Fruit fly (Drosophila melanogaster) whole organism, embryonic: ENCODE data around the gene Atu.
A peak's percentile ranks its signal among the peaks of the same experiment; 100 is the strongest.

ENCODE experiments used
- Abd-B ChIP-seq: fragments of 200-800 bp; sonication (Bioruptor generic); optimal IDR thresholded peaks from 2 replicates; lab custom pipeline; 2018; ENCODE audit warnings: missing biosample characterization, mild to moderate bottlenecking, missing genetic modification characterization, moderate library complexity
- Asciz ChIP-seq: fragments of 200-800 bp; sonication (Bioruptor generic); optimal IDR thresholded peaks from 2 replicates; lab custom pipeline; 2017; ENCODE audit warnings: missing biosample characterization, mild to moderate bottlenecking, missing genetic modification characterization, missing genetic modification reagents
- CG10366 ChIP-seq: fragments of 200-800 bp; sonication (Bioruptor generic); IDR thresholded peaks from 2 replicates; pipeline ENCODE4 v1.3.6; 2022; ENCODE audit warnings: missing biosample characterization, missing genetic modification characterization
- CG10431 ChIP-seq: fragments of 200-800 bp; sonication (Bioruptor generic); optimal IDR thresholded peaks from 3 replicates; lab custom pipeline; 2018; ENCODE audit warnings: missing biosample characterization, mild to moderate bottlenecking, missing genetic modification characterization
- CG11093 ChIP-seq: fragments of 200-800 bp; sonication (Bioruptor generic); IDR thresholded peaks from 3 replicates; pipeline ENCODE4 v1.3.6; 2022; ENCODE audit warnings: missing biosample characterization, missing genetic modification characterization
- CG11504 ChIP-seq: fragments of 200-800 bp; sonication (Bioruptor generic); optimal IDR thresholded peaks from 3 replicates; lab custom pipeline; 2019; ENCODE audit warnings: missing biosample characterization, mild to moderate bottlenecking, missing genetic modification characterization, moderate library complexity
- CG12744 ChIP-seq: fragments of 200-800 bp; sonication (Bioruptor generic); optimal IDR thresholded peaks from 2 replicates; lab custom pipeline; 2016; ENCODE audit warnings: missing biosample characterization, missing genetic modification characterization
- CG13424 ChIP-seq: fragments of 200-800 bp; sonication (Bioruptor generic); optimal IDR thresholded peaks from 2 replicates; lab custom pipeline; 2019; ENCODE audit warnings: missing biosample characterization, mild to moderate bottlenecking, missing genetic modification characterization, moderate library complexity
- CG17186 ChIP-seq: fragments of 200-800 bp; sonication (Bioruptor generic); optimal IDR thresholded peaks from 3 replicates; lab custom pipeline; 2017; ENCODE audit warnings: missing biosample characterization, missing genetic modification reagents, missing genetic modification characterization
- CG17359 ChIP-seq: fragments of 200-800 bp; sonication (Bioruptor generic); optimal IDR thresholded peaks from 3 replicates; lab custom pipeline; 2018; ENCODE audit warnings: missing biosample characterization, mild to moderate bottlenecking, missing genetic modification characterization, moderate library complexity
- CG2678 ChIP-seq: fragments of 200-800 bp; sonication (Bioruptor generic); optimal IDR thresholded peaks from 3 replicates; lab custom pipeline; 2019; ENCODE audit warnings: missing biosample characterization, mild to moderate bottlenecking, missing genetic modification characterization, moderate library complexity
- CG33557 ChIP-seq: fragments of 200-800 bp; sonication (Bioruptor generic); optimal IDR thresholded peaks from 2 replicates; lab custom pipeline; 2019; ENCODE audit warnings: missing biosample characterization, mild to moderate bottlenecking, missing genetic modification characterization, moderate library complexity
- CG3407 ChIP-seq: fragments of 200-800 bp; sonication (Bioruptor generic); optimal IDR thresholded peaks from 2 replicates; lab custom pipeline; 2018; ENCODE audit warnings: missing biosample characterization, mild to moderate bottlenecking, missing genetic modification characterization
- CG4424 ChIP-seq: fragments of 200-800 bp; sonication (Bioruptor generic); optimal IDR thresholded peaks from 3 replicates; lab custom pipeline; 2016; ENCODE audit warnings: missing biosample characterization, missing genetic modification characterization
- CG7556 ChIP-seq: fragments of 200-800 bp; sonication (Bioruptor generic); optimal IDR thresholded peaks from 2 replicates; lab custom pipeline; 2017; ENCODE audit warnings: missing biosample characterization, mild to moderate bottlenecking, missing genetic modification characterization
- CG7786 ChIP-seq: fragments of 200-800 bp; sonication (Bioruptor generic); optimal IDR thresholded peaks from 2 replicates; lab custom pipeline; 2016; ENCODE audit warnings: missing biosample characterization, missing genetic modification characterization
- CG7987 ChIP-seq: fragments of 200-800 bp; sonication (Bioruptor generic); optimal IDR thresholded peaks from 2 replicates; lab custom pipeline; 2018; ENCODE audit warnings: missing biosample characterization, mild to moderate bottlenecking, missing genetic modification characterization, moderate library complexity
- CG8359 ChIP-seq: fragments of 200-800 bp; sonication (Bioruptor generic); optimal IDR thresholded peaks from 2 replicates; lab custom pipeline; 2017; ENCODE audit warnings: missing biosample characterization, mild to moderate bottlenecking, missing genetic modification characterization, borderline replicate concordance
- CG8944 ChIP-seq: fragments of 200-800 bp; sonication (Bioruptor generic); optimal IDR thresholded peaks from 3 replicates; lab custom pipeline; 2016; ENCODE audit warnings: missing biosample characterization, missing genetic modification characterization
- CG9797 ChIP-seq: fragments of 200-800 bp; sonication (Bioruptor generic); optimal IDR thresholded peaks from 3 replicates; lab custom pipeline; 2018; ENCODE audit warnings: missing biosample characterization, mild to moderate bottlenecking, missing genetic modification characterization
- CHES-1-like ChIP-seq: fragments of 200-800 bp; sonication (Bioruptor generic); optimal IDR thresholded peaks from 2 replicates; lab custom pipeline; 2016; ENCODE audit warnings: missing biosample characterization, missing genetic modification characterization
- Dek ChIP-seq: fragments of 200-800 bp; sonication (Bioruptor generic); optimal IDR thresholded peaks from 3 replicates; lab custom pipeline; 2019; ENCODE audit warnings: missing biosample characterization, mild to moderate bottlenecking, missing genetic modification characterization, moderate library complexity
- Drgx ChIP-seq: fragments of 200-800 bp; sonication (Bioruptor generic); IDR thresholded peaks from 2 replicates; pipeline ENCODE4 v1.3.6; 2022; ENCODE audit warnings: missing biosample characterization, missing genetic modification characterization
- Fer2 ChIP-seq: fragments of 200-800 bp; sonication (Bioruptor generic); optimal IDR thresholded peaks from 2 replicates; lab custom pipeline; 2018; ENCODE audit warnings: missing biosample characterization, mild to moderate bottlenecking, missing genetic modification characterization, moderate library complexity
- Lhr ChIP-seq: fragments of 200-800 bp; sonication (Bioruptor generic); optimal IDR thresholded peaks from 3 replicates; lab custom pipeline; 2017; ENCODE audit warnings: mild to moderate bottlenecking, missing biosample characterization, missing genetic modification reagents, missing genetic modification characterization
- MESR4 ChIP-seq: fragments of 200-800 bp; sonication (Bioruptor generic); optimal IDR thresholded peaks from 2 replicates; lab custom pipeline; 2018; ENCODE audit warnings: missing biosample characterization, mild to moderate bottlenecking, missing genetic modification characterization, moderate library complexity
- Max ChIP-seq: fragments of 200-800 bp; sonication (Bioruptor generic); optimal IDR thresholded peaks from 2 replicates; lab custom pipeline; 2016; ENCODE audit warnings: missing biosample characterization, mild to moderate bottlenecking, missing genetic modification characterization
- Med ChIP-seq: fragments of 200-800 bp; sonication (Bioruptor generic); peaks from one replicate; lab custom pipeline; 2016; ENCODE audit warnings: missing biosample characterization, missing genetic modification characterization, mild to moderate bottlenecking, inconsistent platforms, moderate library complexity
- ac ChIP-seq: fragments of 200-800 bp; sonication (Bioruptor generic); optimal IDR thresholded peaks from 3 replicates; lab custom pipeline; 2017; ENCODE audit warnings: missing biosample characterization, mild to moderate bottlenecking, missing genetic modification characterization
- bcd ChIP-seq: fragments of 200-800 bp; sonication (Bioruptor generic); optimal IDR thresholded peaks from 2 replicates; lab custom pipeline; 2017; ENCODE audit warnings: missing biosample characterization, mild to moderate bottlenecking, missing genetic modification characterization
- ci ChIP-seq: fragments of 200-800 bp; sonication (Bioruptor generic); IDR thresholded peaks from 3 replicates; pipeline ENCODE4 v1.3.6; 2022; ENCODE audit warnings: missing biosample characterization, missing genetic modification characterization
- emc ChIP-seq: fragments of 200-800 bp; sonication (Bioruptor generic); optimal IDR thresholded peaks from 2 replicates; lab custom pipeline; 2016; ENCODE audit warnings: missing biosample characterization, missing genetic modification characterization
- en ChIP-seq: fragments of 200-800 bp; sonication (Bioruptor generic); optimal IDR thresholded peaks from 2 replicates; lab custom pipeline; 2016; ENCODE audit warnings: missing biosample characterization, missing genetic modification characterization
- eve ChIP-seq, 2 experiments: fragments of >200 bp; optimal IDR thresholded peaks; 2 replicates each; lab custom pipeline; 2017; ENCODE audit warnings: missing biosample characterization in 2 of 2, missing genetic modification characterization in 2 of 2
- fd102C ChIP-seq: fragments of 200-800 bp; sonication (Bioruptor generic); optimal IDR thresholded peaks from 2 replicates; lab custom pipeline; 2018; ENCODE audit warnings: missing biosample characterization, mild to moderate bottlenecking, missing genetic modification characterization, moderate library complexity
- gro ChIP-seq: fragments of 200-800 bp; sonication (Bioruptor generic); optimal IDR thresholded peaks from 2 replicates; lab custom pipeline; 2016; ENCODE audit warnings: missing biosample characterization, missing genetic modification characterization
- her ChIP-seq: fragments of 200-800 bp; sonication (Bioruptor generic); optimal IDR thresholded peaks from 2 replicates; lab custom pipeline; 2016; ENCODE audit warnings: missing biosample characterization, missing genetic modification characterization
- mam ChIP-seq: fragments of 200-800 bp; sonication (Bioruptor generic); optimal IDR thresholded peaks from 3 replicates; lab custom pipeline; 2016; ENCODE audit warnings: missing biosample characterization, missing genetic modification characterization
- nerfin-1 ChIP-seq: fragments of 200-800 bp; sonication (Bioruptor generic); optimal IDR thresholded peaks from 3 replicates; lab custom pipeline; 2019; ENCODE audit warnings: missing biosample characterization, mild to moderate bottlenecking, missing genetic modification characterization, moderate library complexity
- p53 ChIP-seq: fragments of 200-800 bp; sonication (Bioruptor generic); optimal IDR thresholded peaks from 2 replicates; lab custom pipeline; 2016; ENCODE audit warnings: missing biosample characterization, missing genetic modification characterization
- pzg ChIP-seq: fragments of 200-800 bp; sonication (Bioruptor generic); optimal IDR thresholded peaks from 3 replicates; lab custom pipeline; 2018; ENCODE audit warnings: missing biosample characterization, mild to moderate bottlenecking, missing genetic modification characterization, moderate library complexity
- run ChIP-seq: fragments of 200-800 bp; sonication (Bioruptor generic); optimal IDR thresholded peaks from 3 replicates; lab custom pipeline; 2018; ENCODE audit warnings: missing biosample characterization, mild to moderate bottlenecking, missing genetic modification characterization
- sd ChIP-seq: fragments of 200-800 bp; sonication (Bioruptor generic); optimal IDR thresholded peaks from 3 replicates; lab custom pipeline; 2018; ENCODE audit warnings: missing biosample characterization, mild to moderate bottlenecking, missing genetic modification characterization, moderate library complexity
- slbo ChIP-seq: fragments of 200-800 bp; sonication (Bioruptor generic); IDR thresholded peaks from 2 replicates; pipeline ENCODE4 v1.3.6; 2022; ENCODE audit warnings: missing biosample characterization, missing genetic modification characterization
- sob ChIP-seq: fragments of 200-800 bp; sonication (Bioruptor generic); IDR thresholded peaks from 2 replicates; pipeline ENCODE4 v1.3.6; 2022; ENCODE audit warnings: missing biosample characterization, missing genetic modification characterization
- stc ChIP-seq: fragments of 200-800 bp; sonication (Bioruptor generic); IDR thresholded peaks from 2 replicates; pipeline ENCODE4 v1.3.6; 2022; ENCODE audit warnings: missing biosample characterization, missing genetic modification characterization
- tap ChIP-seq: fragments of 200-800 bp; optimal IDR thresholded peaks from 3 replicates; lab custom pipeline; 2019; ENCODE audit warnings: missing biosample characterization, mild to moderate bottlenecking, missing genetic modification characterization, moderate library complexity
- unpg ChIP-seq: fragments of 200-800 bp; sonication (Bioruptor generic); optimal IDR thresholded peaks from 3 replicates; lab custom pipeline; 2018; ENCODE audit warnings: missing biosample characterization, mild to moderate bottlenecking, missing genetic modification characterization, moderate library complexity
- vfl ChIP-seq: fragments of 200-800 bp; sonication (Bioruptor generic); optimal IDR thresholded peaks from 2 replicates; lab custom pipeline; 2016; ENCODE audit warnings: missing biosample characterization, missing genetic modification characterization

The Atu gene

dm6 chr3R:5622985-5623630, 9.9 kb downstream of the Atu start (continued):
- TF ChIP-seq nerfin-1 (tag; lab: Kevin White, UChicago) = peak; percentile 87
- peak; percentile 72 for TF ChIP-seq tap
- no peak for TF ChIP-seq CG10366 (GFP tag; lab: Robert Waterston, UW)
- TF ChIP-seq CG12744 (GFP tag; lab: Kevin White, UChicago) = peak; percentile 15
- TF ChIP-seq CG7786 = peak; percentile 50
- TF ChIP-seq CG9797 (GFP tag; lab: Kevin White, UChicago) = peak; percentile 1
- TF ChIP-seq gro (GFP tag; lab: Kevin White, UChicago) = peak; percentile 83
- peak; percentile 48 for TF ChIP-seq sd (tag; lab: Kevin White, UChicago)
- no peak for TF ChIP-seq sob
- no peak for TF ChIP-seq eve (GFP tag; optimal IDR thresholded peaks at IDR 0.05; lab: Kevin White, UChicago)
- peak; percentile 72 for TF ChIP-seq CG11504 (tag; lab: Kevin White, UChicago)
- TF ChIP-seq MESR4 (GFP tag; lab: Kevin White, UChicago) = peak; percentile 49
- TF ChIP-seq slbo (GFP tag; lab: Robert Waterston, UW) = no peak
- TF ChIP-seq CG17359 (tag; lab: Kevin White, UChicago) = peak; percentile 82
- TF ChIP-seq emc (GFP tag; lab: Kevin White, UChicago) = peak; percentile 37
- peak; percentile 88 for TF ChIP-seq ac (GFP tag; lab: Kevin White, UChicago)
- peak; percentile 61 for TF ChIP-seq CG4424
- peak; percentile 39 for TF ChIP-seq Fer2 (tag; lab: Kevin White, UChicago)
- TF ChIP-seq CG8359 (GFP tag; lab: Kevin White, UChicago) = peak; percentile 65
- peak; percentile 83 for TF ChIP-seq fd102C
- TF ChIP-seq stc (GFP tag; lab: Robert Waterston, UW) = no peak
- peak; percentile 72 for TF ChIP-seq CG13424 (tag; lab: Kevin White, UChicago)
- peak; percentile 68 for TF ChIP-seq Lhr (GFP tag; lab: Kevin White, UChicago)
- peak; percentile 72 for TF ChIP-seq her (GFP tag; lab: Kevin White, UChicago)
- TF ChIP-seq CG33557 (GFP tag; lab: Kevin White, UChicago) = peak; percentile 90
- TF ChIP-seq Drgx (GFP tag; lab: Robert Waterston, UW) = no peak
- TF ChIP-seq CG8944 (GFP tag; lab: Kevin White, UChicago) = peak; percentile 64
- TF ChIP-seq CG7556 (GFP tag; lab: Kevin White, UChicago) = peak; percentile 68
- TF ChIP-seq CG10431 (GFP tag; lab: Kevin White, UChicago) = peak; percentile 96
- peak; percentile 56; the same call in 1 of the 3 replicates for TF ChIP-seq CG11093 (GFP tag; lab: Robert Waterston, UW)
- peak; percentile 74 for TF ChIP-seq unpg (GFP tag; lab: Kevin White, UChicago)
- peak; percentile 56 for TF ChIP-seq CG17186
- no peak for TF ChIP-seq Abd-B (GFP tag; lab: Kevin White, UChicago)
- TF ChIP-seq bcd (GFP tag; lab: Kevin White, UChicago) = peak; percentile 66
- peak; percentile 69 for TF ChIP-seq en (GFP tag; lab: Kevin White, UChicago)
- TF ChIP-seq pzg (GFP tag; lab: Kevin White, UChicago) = peak; percentile 30
- TF ChIP-seq CG7987 = peak; percentile 90
- TF ChIP-seq run (tag; lab: Kevin White, UChicago) = peak; percentile 50
- peak; percentile 74 for TF ChIP-seq CHES-1-like (GFP tag; lab: Kevin White, UChicago)
- TF ChIP-seq Asciz = peak; percentile 91
- no peak for TF ChIP-seq ci (GFP tag; lab: Robert Waterston, UW)
- TF ChIP-seq Max (GFP tag; lab: Kevin White, UChicago) = peak; percentile 70
- TF ChIP-seq mam (GFP tag; lab: Kevin White, UChicago) = peak; percentile 61
- TF ChIP-seq CG2678 (tag; lab: Kevin White, UChicago) = peak; percentile 78
- TF ChIP-seq vfl (GFP tag; lab: Kevin White, UChicago) = peak; percentile 26
- peak; percentile 96 for TF ChIP-seq Med (GFP tag; lab: Kevin White, UChicago)
- TF ChIP-seq CG3407 (GFP tag; lab: Kevin White, UChicago) = peak; percentile 91
- TF ChIP-seq p53 (GFP tag; lab: Kevin White, UChicago) = peak; percentile 49
- peak; percentile 65 for TF ChIP-seq Dek (tag; lab: Kevin White, UChicago)
